Worm (Caenorhabditis elegans) whole organism, dauer: ENCODE data around the gene ZC204.17.

Experiments used
- unc-62 ChIP-seq: sonication (generic microtip); optimal IDR thresholded peaks from 2 replicates; lab custom pipeline; 2017; ENCODE audit warnings: missing biosample characterization, missing genetic modification reagents, missing genetic modification characterization

ZC204.17 gene

ce11 chrII:1624572-1624971 lies 21.5 kb downstream of the ZC204.17 start, which contains the start of gene fbxa-160:
Gene fbxa-160 (minus strand): TSS chrII:1624672.
- no peak for TF ChIP-seq unc-62

- TF ChIP-seq unc-62: no peak
Observed at ce11 chrII:1621795-1622194, 24.3 kb downstream of the ZC204.17 start.

DNA sequence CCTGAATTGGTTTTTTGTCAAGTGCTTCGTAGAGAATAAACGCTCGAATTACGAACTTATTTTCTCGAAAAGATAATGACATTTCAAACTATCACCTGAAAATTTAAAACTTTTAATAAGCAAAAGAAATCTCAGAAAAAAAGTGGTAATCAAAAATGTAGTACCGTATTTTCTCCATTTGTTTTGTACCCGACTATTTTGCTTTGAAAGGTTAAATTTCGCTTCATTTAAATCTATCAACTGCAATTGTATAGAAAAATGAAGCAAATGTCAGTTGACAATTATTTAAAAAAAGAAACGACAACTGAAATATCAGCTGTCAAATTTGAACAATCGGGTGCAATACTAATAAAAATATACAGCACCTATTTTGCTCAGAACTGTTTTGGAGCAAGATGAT lies 24.9 kb downstream of the ZC204.17 start, which contains the start of gene fbxa-158:
TSS of gene fbxa-158 (minus strand) at position 101 of the 400 bp plus-strand sequence.
- TF ChIP-seq unc-62: no peak

ce11 chrII:1618948-1619347 lies 27.2 kb downstream of the ZC204.17 start, which contains the start of gene fbxa-166:
Gene fbxa-166 (minus strand): TSS chrII:1619048.
- no peak for TF ChIP-seq unc-62

- no peak for TF ChIP-seq unc-62
Observed at ce11 chrII:1616382-1616781, 29.7 kb downstream of the ZC204.17 start, which contains the start of gene fbxa-165. Gene fbxa-165 (minus strand): TSS chrII:1616482.

DNA sequence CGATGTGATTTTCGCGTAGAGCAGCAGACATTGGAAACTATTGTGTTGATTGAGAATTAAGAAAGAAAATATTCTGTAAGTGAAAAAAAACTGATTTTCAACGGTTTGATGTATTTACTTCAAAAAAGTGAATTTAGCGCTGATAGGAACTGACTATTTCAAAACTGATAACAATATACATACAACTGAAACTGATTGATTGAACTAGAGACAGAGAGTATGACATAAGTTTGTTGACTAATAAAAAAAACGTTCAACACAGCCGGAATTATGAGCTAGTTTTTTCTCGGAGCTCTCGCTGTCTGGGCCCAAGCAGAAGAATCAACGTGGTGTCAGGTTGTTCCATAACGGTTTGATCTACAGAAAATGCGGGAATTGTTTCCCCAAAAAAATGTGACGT lies 32.1 kb downstream of the ZC204.17 start, which contains the start of gene fbxa-164:
TSS of gene fbxa-164 (minus strand) at position 101 of the 400 bp plus-strand sequence.
- TF ChIP-seq unc-62: no peak

DNA sequence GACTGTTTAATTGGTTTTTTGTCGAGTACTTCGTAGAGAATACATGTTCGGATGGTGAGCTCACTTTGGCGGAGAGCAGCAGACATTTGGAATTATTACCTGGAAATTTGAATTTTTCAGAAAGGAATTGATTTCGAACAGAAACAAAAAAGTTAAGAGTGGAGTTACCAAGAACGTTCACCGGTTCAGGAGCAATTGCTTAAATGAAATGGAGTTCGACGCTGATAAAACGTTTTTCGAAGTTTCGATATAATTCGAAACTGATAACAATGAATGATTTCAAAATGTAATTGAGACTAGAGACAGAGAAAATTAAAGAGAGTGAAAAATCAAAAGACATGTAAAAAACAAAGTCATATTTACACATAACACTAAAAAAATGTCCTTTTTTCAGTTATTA lies 35.5 kb downstream of the ZC204.17 start, which contains the start of gene fbxa-163:
TSS of gene fbxa-163 (minus strand) at position 101 of the 400 bp plus-strand sequence.
- TF ChIP-seq unc-62: no peak

DNA sequence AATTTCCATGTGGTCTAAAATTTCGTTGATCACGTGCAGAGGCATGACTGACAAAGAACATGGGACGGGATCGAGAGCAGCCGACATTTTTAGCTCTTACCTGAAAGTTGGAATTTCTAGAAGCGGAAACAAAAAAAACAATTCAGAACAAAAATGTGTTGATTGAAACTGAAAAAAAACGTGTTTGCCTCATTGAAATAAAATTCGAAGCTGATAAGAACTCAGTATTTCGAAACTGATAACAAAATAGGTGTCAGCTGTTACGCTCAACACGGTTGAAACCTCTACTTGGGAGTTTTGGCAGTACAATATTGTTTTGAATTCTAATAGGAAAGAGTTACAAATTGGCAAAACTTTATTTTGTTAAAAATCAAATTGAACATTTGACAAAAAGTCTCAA lies 37.2 kb downstream of the ZC204.17 start:
- no peak for TF ChIP-seq unc-62

ce11 chrII:1607575-1607974 lies 38.5 kb downstream of the ZC204.17 start:
- TF ChIP-seq unc-62: no peak

ce11 chrII:1606079-1606478 lies 40.0 kb downstream of the ZC204.17 start, which contains the start of gene bath-33:
Gene bath-33 (minus strand): TSS chrII:1606179.
- no peak for TF ChIP-seq unc-62

DNA sequence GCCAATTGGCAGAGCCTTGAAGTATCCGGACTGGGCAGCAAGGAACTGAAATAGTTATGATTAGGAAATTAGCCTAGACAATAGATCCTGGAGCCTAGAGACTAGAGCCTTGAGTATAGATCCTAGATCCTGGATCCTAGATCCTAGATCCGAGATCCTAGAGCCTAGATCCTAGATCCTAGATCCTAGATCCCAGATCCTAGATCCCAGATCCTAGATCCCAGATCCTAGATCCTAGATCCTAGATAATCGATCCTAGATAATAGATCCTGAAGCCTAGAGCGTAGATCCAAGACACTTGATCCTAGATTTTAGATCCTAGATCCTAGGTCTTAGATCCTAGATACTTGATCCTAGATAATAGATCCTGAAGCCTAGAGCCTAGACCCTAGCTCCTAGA lies 41.1 kb downstream of the ZC204.17 start:
- no peak for TF ChIP-seq unc-62

DNA sequence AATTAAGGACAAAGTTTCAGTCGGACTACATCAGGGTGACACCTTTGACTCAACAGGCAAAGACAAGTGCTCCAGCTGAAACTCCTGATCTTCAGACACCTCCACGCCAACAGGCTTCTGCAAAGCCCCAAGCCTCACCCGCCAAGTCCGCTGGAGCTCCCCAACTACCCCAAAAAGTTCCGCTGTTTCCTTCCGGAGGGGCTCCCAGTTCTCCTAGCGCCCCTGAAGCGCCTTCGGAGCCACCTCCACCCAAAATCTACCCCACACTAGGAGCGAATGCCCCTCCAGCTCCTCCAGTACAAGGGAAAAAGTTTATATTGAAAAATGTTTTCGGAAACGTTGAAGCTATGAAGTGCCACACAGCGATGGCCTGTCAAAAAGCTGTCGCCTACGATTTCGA lies 43.0 kb downstream of the ZC204.17 start:
- TF ChIP-seq unc-62: no peak

DNA sequence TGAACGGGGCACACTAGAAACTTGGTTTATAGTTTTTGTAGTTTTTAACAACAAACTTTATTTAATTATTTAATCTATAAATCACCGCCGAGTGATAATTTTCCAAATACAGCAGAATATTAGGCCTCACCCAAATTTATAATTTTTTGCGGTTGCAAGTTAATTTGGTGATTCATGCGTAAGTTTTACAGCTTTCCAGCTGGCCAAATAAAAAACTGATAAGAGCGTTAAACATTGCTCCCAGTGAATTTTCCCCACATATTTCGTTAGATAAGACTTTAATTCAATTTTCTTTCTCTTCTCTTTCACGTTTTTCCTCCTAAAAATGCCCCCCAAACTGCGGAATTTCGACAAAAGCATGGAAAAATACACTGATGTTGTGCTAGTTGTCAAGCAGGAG lies 44.6 kb downstream of the ZC204.17 start, which contains the start of gene bath-47:
TSS of gene bath-47 (plus strand) at position 305 of the 400 bp plus-strand sequence.
- TF ChIP-seq unc-62: no peak

DNA sequence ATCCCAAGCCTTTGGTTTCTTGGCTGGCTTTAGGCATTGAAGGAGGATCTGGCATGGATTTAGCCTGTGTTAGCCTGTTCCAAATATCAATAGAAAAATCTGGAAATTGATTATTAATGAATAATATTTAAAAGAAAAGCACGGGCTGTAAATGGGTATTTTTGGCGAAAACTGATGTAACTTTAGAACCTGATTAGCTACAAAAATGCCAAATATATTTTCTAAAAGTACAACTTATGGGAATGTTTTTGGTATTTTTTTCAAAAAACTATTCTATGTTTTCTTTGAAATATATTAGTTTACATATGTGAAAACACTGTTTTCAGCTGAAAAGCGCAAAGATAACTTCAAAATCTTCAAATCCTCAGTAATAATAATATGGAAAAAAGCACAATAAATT lies 45.4 kb downstream of the ZC204.17 start, which contains the start of gene bath-26:
TSS of gene bath-26 (minus strand) at position 101 of the 400 bp plus-strand sequence.
- no peak for TF ChIP-seq unc-62

ce11 chrII:1597101-1598088 lies 48.7 kb downstream of the ZC204.17 start, which contains the start of gene bath-46:
Gene bath-46 (plus strand): TSS chrII:1597906.
- TF ChIP-seq unc-62: no peak
